Fruit fly (Drosophila melanogaster) whole organism, prepupa: ENCODE data around the gene CG12947.

Source experiments
- Blimp-1 ChIP-seq: fragments of 200-800 bp; sonication (Bioruptor generic); optimal IDR thresholded peaks from 3 replicates; lab custom pipeline; 2017; ENCODE audit warnings: missing biosample characterization, missing genetic modification characterization, mild to moderate bottlenecking, moderate library complexity, missing genetic modification reagents
- CG10631 ChIP-seq: fragments of 200-800 bp; sonication (Bioruptor generic); optimal IDR thresholded peaks from 2 replicates; lab custom pipeline; 2016; ENCODE audit warnings: missing biosample characterization, missing genetic modification characterization
- CG11294 ChIP-seq: fragments of 200-800 bp; sonication (Bioruptor generic); IDR thresholded peaks from 2 replicates; pipeline ENCODE4 v1.3.6; 2022; ENCODE audit warnings: missing biosample characterization, missing genetic modification characterization
- CG11762 ChIP-seq: fragments of 200-800 bp; sonication (Bioruptor generic); optimal IDR thresholded peaks from 3 replicates; lab custom pipeline; 2016; ENCODE audit warnings: missing biosample characterization, missing genetic modification characterization; ENCODE audit not compliant: insufficient read depth
- CG15336 ChIP-seq: fragments of 200-800 bp; sonication (Bioruptor generic); IDR thresholded peaks from 2 replicates; pipeline ENCODE4 v1.3.6; 2022; ENCODE audit warnings: missing biosample characterization, missing genetic modification characterization
- CG1621 ChIP-seq: fragments of 200-800 bp; sonication (Bioruptor generic); optimal IDR thresholded peaks from 3 replicates; lab custom pipeline; 2018; ENCODE audit warnings: missing biosample characterization, mild to moderate bottlenecking, missing genetic modification characterization
- CG16779 ChIP-seq: fragments of 200-800 bp; sonication (Bioruptor generic); optimal IDR thresholded peaks from 3 replicates; lab custom pipeline; 2017; ENCODE audit warnings: missing biosample characterization, mild to moderate bottlenecking, missing genetic modification characterization
- CG31627 ChIP-seq: fragments of 200-800 bp; sonication (Bioruptor generic); optimal IDR thresholded peaks from 3 replicates; lab custom pipeline; 2016; ENCODE audit warnings: missing biosample characterization, missing genetic modification characterization
- CG34406 ChIP-seq: fragments of 200-800 bp; sonication (Bioruptor generic); optimal IDR thresholded peaks from 3 replicates; lab custom pipeline; 2016; ENCODE audit warnings: missing biosample characterization, missing genetic modification characterization
- CG3919 ChIP-seq: fragments of 200-800 bp; sonication (Bioruptor generic); optimal IDR thresholded peaks from 3 replicates; lab custom pipeline; 2016; ENCODE audit warnings: missing biosample characterization, missing genetic modification characterization
- CG4318 ChIP-seq: fragments of 200-800 bp; sonication (Bioruptor generic); optimal IDR thresholded peaks from 3 replicates; lab custom pipeline; 2017; ENCODE audit warnings: missing biosample characterization, mild to moderate bottlenecking, missing genetic modification characterization
- CG6163 ChIP-seq: fragments of 200-800 bp; sonication (Bioruptor generic); IDR thresholded peaks from 3 replicates; pipeline ENCODE4 v1.3.6; 2022; ENCODE audit warnings: missing biosample characterization, missing genetic modification characterization
- CG6276 ChIP-seq: fragments of 200-800 bp; sonication (Bioruptor generic); optimal IDR thresholded peaks from 2 replicates; lab custom pipeline; 2017; ENCODE audit warnings: missing biosample characterization, mild to moderate bottlenecking, missing genetic modification characterization
- CG6854 ChIP-seq: fragments of 200-800 bp; sonication (Bioruptor generic); optimal IDR thresholded peaks from 2 replicates; lab custom pipeline; 2017; ENCODE audit warnings: missing biosample characterization, mild to moderate bottlenecking, missing genetic modification characterization
- CG7368 ChIP-seq: fragments of 200-800 bp; sonication (Bioruptor generic); optimal IDR thresholded peaks from 3 replicates; lab custom pipeline; 2016; ENCODE audit warnings: missing biosample characterization, missing genetic modification characterization
- CG8119 ChIP-seq: fragments of 200-800 bp; sonication (Bioruptor generic); IDR thresholded peaks from 3 replicates; pipeline ENCODE4 v1.3.6; 2022; ENCODE audit warnings: missing biosample characterization, missing genetic modification characterization
- CG8319 ChIP-seq: fragments of 200-800 bp; sonication (Bioruptor generic); optimal IDR thresholded peaks from 3 replicates; lab custom pipeline; 2016; ENCODE audit warnings: missing biosample characterization, missing genetic modification characterization
- CG8632 ChIP-seq: fragments of 200-800 bp; sonication (Bioruptor generic); optimal IDR thresholded peaks from 3 replicates; lab custom pipeline; 2016; ENCODE audit warnings: missing biosample characterization, missing genetic modification characterization
- CG9139 ChIP-seq: fragments of 200-800 bp; sonication (Bioruptor generic); optimal IDR thresholded peaks from 3 replicates; lab custom pipeline; 2017; ENCODE audit warnings: missing biosample characterization, mild to moderate bottlenecking, missing genetic modification characterization
- Eip75B ChIP-seq: fragments of 200-800 bp; sonication (Bioruptor generic); optimal IDR thresholded peaks from 3 replicates; lab custom pipeline; 2016; ENCODE audit warnings: missing biosample characterization, missing genetic modification characterization
- Eip93F ChIP-seq: fragments of 200-800 bp; sonication (Bioruptor generic); optimal IDR thresholded peaks from 2 replicates; lab custom pipeline; 2016; ENCODE audit warnings: missing biosample characterization, mild to moderate bottlenecking, missing genetic modification characterization
- Ets21C ChIP-seq: fragments of 200-800 bp; sonication (Bioruptor generic); optimal IDR thresholded peaks from 3 replicates; lab custom pipeline; 2016; ENCODE audit warnings: missing biosample characterization, missing genetic modification characterization
- Ets96B ChIP-seq: fragments of 200-800 bp; optimal IDR thresholded peaks from 2 replicates; lab custom pipeline; 2019; ENCODE audit warnings: missing biosample characterization, mild to moderate bottlenecking, missing genetic modification characterization, moderate library complexity
- Gug ChIP-seq: fragments of 200-800 bp; sonication (Bioruptor generic); IDR thresholded peaks from 2 replicates; pipeline ENCODE4 v1.3.6; 2022; ENCODE audit warnings: missing biosample characterization, missing genetic modification characterization
- Hr38 ChIP-seq: sonication (Bioruptor generic); optimal IDR thresholded peaks from 2 replicates; lab custom pipeline; 2016; ENCODE audit warnings: missing biosample characterization, missing genetic modification characterization
- Hr39 ChIP-seq: fragments of 200-800 bp; sonication (Bioruptor generic); optimal IDR thresholded peaks from 2 replicates; lab custom pipeline; 2016; ENCODE audit warnings: missing biosample characterization, missing genetic modification characterization
- Hr4 ChIP-seq: fragments of 200-800 bp; sonication (Bioruptor generic); optimal IDR thresholded peaks from 3 replicates; lab custom pipeline; 2016; ENCODE audit warnings: missing biosample characterization, missing genetic modification characterization
- Met ChIP-seq: fragments of 200-800 bp; sonication (Bioruptor generic); optimal IDR thresholded peaks from 3 replicates; lab custom pipeline; 2016; ENCODE audit warnings: missing biosample characterization, missing genetic modification characterization
- OdsH ChIP-seq: fragments of 200-800 bp; sonication (Bioruptor generic); optimal IDR thresholded peaks from 3 replicates; lab custom pipeline; 2016; ENCODE audit warnings: missing biosample characterization, missing genetic modification characterization
- Smox ChIP-seq: fragments of 200-800 bp; sonication (Bioruptor generic); optimal IDR thresholded peaks from 3 replicates; lab custom pipeline; 2016; ENCODE audit warnings: missing biosample characterization, missing genetic modification characterization
- Sox14 ChIP-seq: fragments of 200-800 bp; sonication (Bioruptor generic); optimal IDR thresholded peaks from 3 replicates; lab custom pipeline; 2016; ENCODE audit warnings: missing biosample characterization, missing genetic modification characterization
- Sox15 ChIP-seq: fragments of 200-800 bp; sonication (Bioruptor generic); optimal IDR thresholded peaks from 3 replicates; lab custom pipeline; 2016; ENCODE audit warnings: missing biosample characterization, missing genetic modification characterization
- achi ChIP-seq: fragments of 200-800 bp; sonication (Bioruptor generic); optimal IDR thresholded peaks from 3 replicates; lab custom pipeline; 2016; ENCODE audit warnings: missing biosample characterization, missing genetic modification characterization
- acj6 ChIP-seq: fragments of 200-800 bp; sonication (Bioruptor generic); optimal IDR thresholded peaks from 3 replicates; lab custom pipeline; 2016; ENCODE audit warnings: missing biosample characterization, missing genetic modification characterization
- cyc ChIP-seq: fragments of 200-800 bp; sonication (Bioruptor generic); optimal IDR thresholded peaks from 3 replicates; lab custom pipeline; 2016; ENCODE audit warnings: missing biosample characterization, missing genetic modification characterization
- dac ChIP-seq: fragments of 200-800 bp; sonication (Bioruptor generic); optimal IDR thresholded peaks from 2 replicates; lab custom pipeline; 2017; ENCODE audit warnings: missing biosample characterization, mild to moderate bottlenecking, missing genetic modification characterization
- dsx ChIP-seq: fragments of 200-800 bp; optimal IDR thresholded peaks from 3 replicates; lab custom pipeline; 2019; ENCODE audit warnings: missing biosample characterization, mild to moderate bottlenecking, missing genetic modification characterization, moderate library complexity; ENCODE audit not compliant: poor library complexity, severe bottlenecking
- esn ChIP-seq: fragments of 200-800 bp; sonication (Bioruptor generic); optimal IDR thresholded peaks from 2 replicates; lab custom pipeline; 2016; ENCODE audit warnings: missing biosample characterization, mild to moderate bottlenecking, missing genetic modification characterization, moderate library complexity
- fd59A ChIP-seq: fragments of 200-800 bp; sonication (Bioruptor generic); optimal IDR thresholded peaks from 2 replicates; lab custom pipeline; 2017; ENCODE audit warnings: missing biosample characterization, mild to moderate bottlenecking, missing genetic modification characterization, missing genetic modification reagents
- fkh ChIP-seq: fragments of 200-800 bp; sonication (Bioruptor generic); optimal IDR thresholded peaks from 3 replicates; lab custom pipeline; 2017; ENCODE audit warnings: missing biosample characterization, mild to moderate bottlenecking, missing genetic modification characterization, moderate library complexity
- lz ChIP-seq: fragments of 200-800 bp; sonication (Bioruptor generic); optimal IDR thresholded peaks from 3 replicates; lab custom pipeline; 2016; ENCODE audit warnings: missing biosample characterization, missing genetic modification characterization
- net ChIP-seq: fragments of 200-800 bp; sonication (Bioruptor generic); optimal IDR thresholded peaks from 3 replicates; lab custom pipeline; 2016; ENCODE audit warnings: missing biosample characterization, missing genetic modification characterization
- salr ChIP-seq, 2 experiments: fragments of 200-800 bp; sonication (Bioruptor generic); optimal IDR thresholded peaks; 3 replicates each; lab custom pipeline; 2016 to 2018; ENCODE audit warnings: missing biosample characterization in 2 of 2, missing genetic modification characterization in 2 of 2, mild to moderate bottlenecking in 1 of 2
- spab ChIP-seq: fragments of 200-800 bp; sonication (Bioruptor generic); optimal IDR thresholded peaks from 2 replicates; lab custom pipeline; 2017; ENCODE audit warnings: missing biosample characterization, mild to moderate bottlenecking, missing genetic modification characterization, missing genetic modification reagents
- ss ChIP-seq, 2 experiments: fragments of 200-800 bp; sonication (Bioruptor generic); optimal IDR thresholded peaks; 2 replicates in 1 of 2; 3 replicates in 1 of 2; lab custom pipeline; 2017 to 2018; ENCODE audit warnings: mild to moderate bottlenecking in 2 of 2, missing biosample characterization in 2 of 2, missing genetic modification characterization in 2 of 2, moderate library complexity in 1 of 2
- svp ChIP-seq: fragments of 200-800 bp; sonication (Bioruptor generic); peaks from one replicate; lab custom pipeline; 2016; ENCODE audit warnings: missing biosample characterization, missing genetic modification characterization
- vri ChIP-seq: fragments of 200-800 bp; sonication (Bioruptor generic); optimal IDR thresholded peaks from 3 replicates; lab custom pipeline; 2016; ENCODE audit warnings: missing biosample characterization, mild to moderate bottlenecking, missing genetic modification characterization

Gene CG12947

dm6 chr3R:9800644-9801330 is 20.9 kb downstream of the CG12947 start, which contains the start of the genes CG9467 and CG8526 (continued):
- peak; percentile 61 for TF ChIP-seq cyc (GFP tag; lab: Kevin White, UChicago)
- no peak for TF ChIP-seq Ets21C
- peak; percentile 85 for TF ChIP-seq fkh (GFP tag; lab: Kevin White, UChicago)
- no peak for TF ChIP-seq achi
- no peak for TF ChIP-seq CG3919 (GFP tag; lab: Kevin White, UChicago)
- no peak for TF ChIP-seq net
- peak; percentile 65 for TF ChIP-seq dsx (GFP tag; lab: Kevin White, UChicago)
- peak; percentile 55 for TF ChIP-seq CG31627 (GFP tag; lab: Kevin White, UChicago)
- TF ChIP-seq Eip93F (GFP tag; lab: Kevin White, UChicago): peak; percentile 48
- no peak for TF ChIP-seq fd59A (GFP tag; lab: Kevin White, UChicago)
- no peak for TF ChIP-seq CG16779
- TF ChIP-seq OdsH (GFP tag; lab: Kevin White, UChicago): no peak
- peak; percentile 51 for TF ChIP-seq Sox14 (GFP tag; lab: Kevin White, UChicago)
- TF ChIP-seq Gug (GFP tag; lab: Robert Waterston, UW): no peak
- no peak for TF ChIP-seq spab (GFP tag; lab: Kevin White, UChicago)
- no peak for TF ChIP-seq CG8119
- no peak for TF ChIP-seq Hr4 (GFP tag; lab: Kevin White, UChicago)
- TF ChIP-seq CG10631 (GFP tag; lab: Kevin White, UChicago): no peak
- TF ChIP-seq esn (GFP tag; lab: Kevin White, UChicago): peak; percentile 69
- TF ChIP-seq CG6854: peak; percentile 31
- no peak for TF ChIP-seq CG4318 (GFP tag; lab: Kevin White, UChicago)
- TF ChIP-seq lz (GFP tag; lab: Kevin White, UChicago): peak; percentile 67
- peak; percentile 29 for TF ChIP-seq Blimp-1
- 0 out of 3 replicates have a peak, but pooled peaks have one; percentile 34 for TF ChIP-seq CG6163 (GFP tag; lab: Robert Waterston, UW)
- TF ChIP-seq svp (GFP tag; lab: Kevin White, UChicago): peak; percentile 97
- TF ChIP-seq CG8632 (GFP tag; lab: Kevin White, UChicago): no peak
- no peak for TF ChIP-seq Met (GFP tag; lab: Kevin White, UChicago)
- peak; percentile 26 for TF ChIP-seq dac
- no peak for TF ChIP-seq CG6276 (GFP tag; lab: Kevin White, UChicago)
- no peak for TF ChIP-seq Smox (GFP tag; lab: Kevin White, UChicago)
- TF ChIP-seq CG1621 (tag; lab: Kevin White, UChicago): no peak
- TF ChIP-seq CG15336 (GFP tag; lab: Robert Waterston, UW): 0 out of 2 replicates have a peak, but pooled peaks have one; percentile 23
- TF ChIP-seq CG11294 (GFP tag; lab: Robert Waterston, UW): no peak; the same call in 1 of the 2 replicates

- TF ChIP-seq Hr38 (GFP tag; lab: Kevin White, UChicago) (no peak), CG6276 (GFP tag; lab: Kevin White, UChicago) (no peak), salr (GFP tag; optimal IDR thresholded peaks at IDR 0.05; lab: Kevin White, UChicago) (peak in 1 of 2 experiments; percentile 19), CG11762 (GFP tag; lab: Kevin White, UChicago) (no peak), ss (GFP tag; optimal IDR thresholded peaks at IDR 0.05; lab: Kevin White, UChicago) (peak in 1 of 2 experiments; percentile 89), CG6163 (GFP tag; lab: Robert Waterston, UW) (peak; percentile 98), Smox (GFP tag; lab: Kevin White, UChicago) (no peak), fkh (GFP tag; lab: Kevin White, UChicago) (peak; percentile 96), Sox15 (GFP tag; lab: Kevin White, UChicago) (no peak), CG4318 (GFP tag; lab: Kevin White, UChicago) (no peak), CG8319 (GFP tag; lab: Kevin White, UChicago) (no peak), CG6854 (peak; percentile 73), lz (GFP tag; lab: Kevin White, UChicago) (peak; percentile 5), Hr4 (GFP tag; lab: Kevin White, UChicago) (no peak), CG34406 (GFP tag; lab: Kevin White, UChicago) (no peak), CG10631 (GFP tag; lab: Kevin White, UChicago) (no peak), CG8632 (GFP tag; lab: Kevin White, UChicago) (no peak), vri (no peak), CG7368 (GFP tag; lab: Kevin White, UChicago) (no peak), CG31627 (GFP tag; lab: Kevin White, UChicago) (no peak), cyc (GFP tag; lab: Kevin White, UChicago) (no peak), CG9139 (GFP tag; lab: Kevin White, UChicago) (no peak), acj6 (GFP tag; lab: Kevin White, UChicago) (no peak), Hr39 (GFP tag; lab: Kevin White, UChicago) (no peak), Sox14 (GFP tag; lab: Kevin White, UChicago) (peak; percentile 98), Eip75B (GFP tag; lab: Kevin White, UChicago) (no peak), CG1621 (tag; lab: Kevin White, UChicago) (peak; percentile 75), Ets96B (tag; lab: Kevin White, UChicago) (peak; percentile 53)
Measured at dm6 chr3R:9808946-9809545, 29.2 kb downstream of the CG12947 start, which contains the start of gene FBXO11. Gene FBXO11 (minus strand): TSS chr3R:9809368.
